Fruit fly (Drosophila melanogaster) whole organism, pupa: ENCODE data around the gene BOD1.
A peak's percentile ranks its signal among the peaks of the same experiment; 100 is the strongest.

ENCODE experiments used
- CG10348 ChIP-seq: fragments of 200-800 bp; sonication (Bioruptor generic); IDR thresholded peaks from 2 replicates; pipeline ENCODE4 v1.3.6; 2022; ENCODE audit warnings: missing biosample characterization, missing genetic modification characterization
- CG12605 ChIP-seq: fragments of 200-800 bp; sonication (Bioruptor generic); IDR thresholded peaks from 2 replicates; pipeline ENCODE4 v1.3.6; 2022; ENCODE audit warnings: missing biosample characterization, missing genetic modification characterization
- CG13204 ChIP-seq: fragments of 200-800 bp; sonication (Bioruptor generic); optimal IDR thresholded peaks from 2 replicates; lab custom pipeline; 2018; ENCODE audit warnings: missing biosample characterization, mild to moderate bottlenecking, missing genetic modification characterization, moderate library complexity
- CG14655 ChIP-seq: fragments of 200-800 bp; sonication (Bioruptor generic); optimal IDR thresholded peaks from 3 replicates; lab custom pipeline; 2017; ENCODE audit warnings: mild to moderate bottlenecking, missing biosample characterization, missing genetic modification reagents, missing genetic modification characterization
- CG15710 ChIP-seq: fragments of 200-800 bp; sonication (Bioruptor generic); optimal IDR thresholded peaks from 2 replicates; lab custom pipeline; 2018; ENCODE audit warnings: missing biosample characterization, mild to moderate bottlenecking, missing genetic modification characterization, moderate library complexity
- CG17806 ChIP-seq: fragments of 200-800 bp; sonication (Bioruptor generic); optimal IDR thresholded peaks from 2 replicates; lab custom pipeline; 2018; ENCODE audit warnings: missing biosample characterization, mild to moderate bottlenecking, missing genetic modification characterization, moderate library complexity
- CG34367 ChIP-seq: fragments of 200-800 bp; sonication (Bioruptor generic); optimal IDR thresholded peaks from 2 replicates; lab custom pipeline; 2018; ENCODE audit warnings: missing biosample characterization, mild to moderate bottlenecking, missing genetic modification characterization
- CG4496 ChIP-seq: fragments of 200-800 bp; sonication (Bioruptor generic); IDR thresholded peaks from 3 replicates; pipeline ENCODE4 v1.3.6; 2022; ENCODE audit warnings: missing biosample characterization, missing genetic modification characterization
- CG8159 ChIP-seq: fragments of 200-800 bp; sonication (Bioruptor generic); optimal IDR thresholded peaks from 3 replicates; lab custom pipeline; 2018; ENCODE audit warnings: missing biosample characterization, mild to moderate bottlenecking, missing genetic modification characterization, moderate library complexity
- CG8301 ChIP-seq: fragments of 200-800 bp; sonication (Bioruptor generic); optimal IDR thresholded peaks from 2 replicates; lab custom pipeline; 2018; ENCODE audit warnings: missing biosample characterization, mild to moderate bottlenecking, missing genetic modification characterization
- CG9948 ChIP-seq: fragments of 200-800 bp; sonication (Bioruptor generic); optimal IDR thresholded peaks from 2 replicates; lab custom pipeline; 2018; ENCODE audit warnings: missing biosample characterization, mild to moderate bottlenecking, missing genetic modification characterization, moderate library complexity
- D1 ChIP-seq: fragments of 200-800 bp; sonication (Bioruptor generic); optimal IDR thresholded peaks from 2 replicates; lab custom pipeline; 2018; ENCODE audit warnings: missing biosample characterization, mild to moderate bottlenecking, missing genetic modification characterization, moderate library complexity
- EcR ChIP-seq: fragments of 200-800 bp; sonication (Bioruptor generic); optimal IDR thresholded peaks from 3 replicates; lab custom pipeline; 2019; ENCODE audit warnings: missing biosample characterization, missing genetic modification characterization, mild to moderate bottlenecking, moderate library complexity, missing genetic modification reagents
- Ets98B ChIP-seq: fragments of 200-800 bp; sonication (Bioruptor generic); IDR thresholded peaks from 2 replicates; pipeline ENCODE4 v1.3.6; 2022; ENCODE audit warnings: missing biosample characterization, missing genetic modification characterization
- Pif1A ChIP-seq: fragments of 200-800 bp; sonication (Bioruptor generic); optimal IDR thresholded peaks from 3 replicates; lab custom pipeline; 2016; ENCODE audit warnings: missing biosample characterization, missing genetic modification characterization
- Pif1B ChIP-seq: fragments of 200-800 bp; sonication (Bioruptor generic); optimal IDR thresholded peaks from 3 replicates; lab custom pipeline; 2016; ENCODE audit warnings: missing biosample characterization, missing genetic modification characterization
- Snoo ChIP-seq: fragments of 200-800 bp; sonication (Bioruptor generic); optimal IDR thresholded peaks from 3 replicates; lab custom pipeline; 2017; ENCODE audit warnings: missing biosample characterization, mild to moderate bottlenecking, missing genetic modification characterization, inconsistent platforms
- fd96Ca ChIP-seq: fragments of 200-800 bp; sonication (Bioruptor generic); IDR thresholded peaks from 3 replicates; pipeline ENCODE4 v1.3.6; 2022; ENCODE audit warnings: missing biosample characterization, missing genetic modification characterization
- gl ChIP-seq: fragments of 200-800 bp; sonication (Bioruptor generic); optimal IDR thresholded peaks from 2 replicates; lab custom pipeline; 2018; ENCODE audit warnings: missing biosample characterization, mild to moderate bottlenecking, missing genetic modification characterization
- rn ChIP-seq: fragments of 200-800 bp; sonication (Bioruptor generic); IDR thresholded peaks from 2 replicates; pipeline ENCODE4 v1.3.6; 2022; ENCODE audit warnings: missing biosample characterization, missing genetic modification characterization

Gene BOD1

DNA sequence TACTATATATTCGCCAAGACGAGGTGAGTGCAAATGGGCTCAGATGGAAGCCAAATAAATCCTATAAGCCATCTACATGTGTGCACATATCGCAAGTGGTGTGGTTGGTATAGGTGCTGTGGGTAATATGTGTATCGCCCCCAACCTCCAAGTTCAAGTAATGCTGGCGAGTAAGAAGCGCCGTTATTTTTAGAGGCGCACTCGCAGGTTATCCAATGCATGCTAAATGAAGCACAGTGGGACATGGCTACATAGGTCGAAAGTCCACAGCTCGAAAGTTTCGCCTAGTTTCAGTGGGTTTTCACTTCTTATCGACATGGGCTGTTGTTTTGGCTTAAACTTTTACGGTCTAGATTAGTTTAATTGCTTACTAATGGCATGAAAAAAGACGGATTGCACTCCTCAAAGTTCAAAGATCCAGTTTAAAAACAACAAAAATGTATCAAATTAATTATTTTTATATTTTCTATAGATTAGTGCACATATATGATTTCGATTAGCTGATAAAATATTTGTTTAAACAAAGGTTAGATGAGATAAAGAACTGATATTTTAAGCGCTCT is 12.0 kb upstream of the BOD1 start:
- TF ChIP-seq fd96Ca (GFP tag; lab: Robert Waterston, UW) (no peak), CG15710 (peak; percentile 10), EcR (GFP tag; lab: Kevin White, UChicago) (peak; percentile 42), CG8301 (tag; lab: Kevin White, UChicago) (peak; percentile 5), rn (GFP tag; lab: Robert Waterston, UW) (0 out of 2 replicates have a peak, but pooled peaks have one; percentile 24), CG8159 (tag; lab: Kevin White, UChicago) (peak; percentile 44), CG14655 (GFP tag; lab: Kevin White, UChicago) (peak; percentile 42), CG4496 (peak; percentile 6; the same call in 1 of the 3 replicates), CG9948 (no peak)

DNA sequence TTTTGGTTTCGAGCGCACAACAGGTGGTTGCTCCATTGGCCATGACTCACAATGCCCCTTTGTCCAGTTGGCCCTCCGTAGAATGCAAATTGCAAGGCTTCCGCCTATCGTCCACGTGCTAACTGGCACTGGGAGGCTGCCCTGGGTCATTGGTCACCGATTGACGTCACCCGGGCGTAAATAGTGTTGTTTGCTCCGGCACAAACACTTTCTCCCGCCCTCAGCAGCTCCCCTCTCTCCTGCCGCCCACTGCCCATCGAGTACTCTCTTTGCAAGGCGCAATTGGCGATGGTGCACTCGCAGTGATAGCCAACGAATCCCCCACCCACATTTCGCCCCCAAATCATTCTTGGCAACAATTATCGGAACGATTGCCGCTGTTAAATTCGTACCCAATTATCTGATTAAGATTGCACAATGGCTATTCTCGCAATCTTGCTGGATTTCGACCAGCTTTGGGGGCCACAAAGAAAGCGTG is 11.3 kb upstream of the BOD1 start:
- no peak for TF ChIP-seq Snoo (tag; lab: Kevin White, UChicago)
- peak; percentile 62 for TF ChIP-seq EcR (GFP tag; lab: Kevin White, UChicago)

DNA sequence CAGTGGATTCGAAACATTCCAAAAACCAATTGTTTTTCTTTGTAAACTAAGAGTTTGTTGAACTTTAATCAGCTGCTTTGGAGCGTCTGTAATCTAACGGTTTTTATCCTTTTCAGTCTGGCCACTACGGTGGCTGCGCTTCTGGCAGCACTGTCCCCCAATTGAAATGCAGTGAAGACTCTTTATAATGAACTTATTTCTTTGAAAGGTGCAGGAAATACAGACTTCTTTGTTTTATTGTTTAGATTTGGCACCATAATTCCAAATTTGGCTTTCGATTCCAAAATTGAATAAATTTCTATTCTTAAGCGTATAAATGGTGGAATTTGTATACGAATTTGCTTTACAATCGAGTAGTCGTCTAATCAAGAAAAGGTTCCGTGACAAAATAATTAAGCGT is 9.9 kb upstream of the BOD1 start, which contains the start of gene nenya:
nenya (minus strand) TSS at position 35 of the 400 bp plus-strand sequence.
- peak; percentile 60 for TF ChIP-seq EcR (GFP tag; lab: Kevin White, UChicago)
- TF ChIP-seq CG34367 (tag; lab: Kevin White, UChicago), result no peak
- no peak; the same call in 1 of the 2 replicates for TF ChIP-seq CG12605 (GFP tag; lab: Robert Waterston, UW)

DNA sequence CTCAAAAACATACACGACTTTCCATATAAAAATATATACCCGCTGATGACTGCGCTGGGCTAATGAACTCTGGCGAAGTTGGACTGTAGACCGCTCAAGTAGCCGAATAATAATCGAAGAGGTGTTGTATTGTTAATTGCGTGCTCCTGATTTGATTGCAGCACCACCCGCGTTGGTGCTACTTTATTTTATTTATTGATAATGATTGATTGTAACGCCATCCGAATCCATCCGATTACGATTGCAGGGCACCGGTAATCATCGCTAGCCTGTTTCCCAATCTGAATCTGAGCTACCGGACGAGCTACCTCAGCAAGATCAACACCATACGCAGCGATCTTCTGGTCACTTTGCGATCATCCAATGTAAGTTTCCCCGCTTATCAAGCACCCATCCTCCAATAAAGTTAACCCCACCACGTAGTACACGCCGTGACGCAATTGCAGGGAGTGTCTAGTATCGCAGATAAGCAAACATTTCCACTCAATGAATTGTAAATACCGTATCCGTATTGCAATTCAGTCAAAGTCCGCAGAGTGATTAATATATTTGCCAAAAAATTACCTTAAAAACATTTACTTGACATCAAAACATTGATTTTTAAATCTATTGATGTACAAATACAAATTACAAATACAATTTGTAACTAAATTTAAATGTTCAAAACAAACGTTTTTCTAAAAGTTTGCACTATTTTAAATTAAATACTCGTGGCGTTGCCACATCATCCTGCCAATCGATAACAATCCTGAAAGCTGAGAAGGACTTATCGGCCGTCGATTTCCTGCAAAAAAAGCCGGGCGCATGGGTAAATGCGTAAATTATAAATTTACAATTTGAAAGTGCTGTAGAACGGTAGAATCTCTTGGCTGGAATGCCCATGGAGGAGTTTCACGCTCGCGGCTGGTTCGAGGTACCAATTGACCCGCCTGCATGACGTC is 8.8 kb upstream of the BOD1 start:
- TF ChIP-seq CG9948 (no peak), CG4496 (0 out of 3 replicates have a peak, but pooled peaks have one; percentile 18), CG13204 (no peak), rn (GFP tag; lab: Robert Waterston, UW) (no peak), CG12605 (GFP tag; lab: Robert Waterston, UW) (no peak), CG8301 (tag; lab: Kevin White, UChicago) (no peak), EcR (GFP tag; lab: Kevin White, UChicago) (peak; percentile 58), gl (tag; lab: Kevin White, UChicago) (peak; percentile 17)

DNA sequence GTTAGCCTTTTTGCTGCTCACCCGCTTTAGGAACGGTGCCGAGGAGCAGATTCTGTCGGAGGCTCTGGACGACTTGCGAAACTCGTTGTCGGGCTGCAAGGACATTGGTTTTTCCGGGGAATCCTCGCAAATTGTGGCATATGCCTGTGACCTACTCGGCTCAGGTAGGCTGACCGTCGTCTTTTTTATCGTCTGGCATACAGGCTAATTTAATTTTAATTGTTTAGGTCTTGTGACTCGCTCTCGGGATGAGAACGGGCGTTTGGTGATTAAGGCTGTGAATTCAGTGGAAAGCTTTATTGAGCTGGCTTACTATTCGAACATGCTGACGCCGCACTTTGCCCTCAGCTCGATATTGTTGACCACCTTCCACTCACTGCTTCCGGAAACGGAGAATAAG is 6.6 kb upstream of the BOD1 start:
- TF ChIP-seq CG17806 (no peak), CG13204 (no peak), CG8301 (tag; lab: Kevin White, UChicago) (no peak), CG14655 (GFP tag; lab: Kevin White, UChicago) (no peak), fd96Ca (GFP tag; lab: Robert Waterston, UW) (no peak), Pif1A (GFP tag; lab: Kevin White, UChicago) (no peak), CG34367 (tag; lab: Kevin White, UChicago) (no peak), CG4496 (no peak), EcR (GFP tag; lab: Kevin White, UChicago) (no peak), Ets98B (GFP tag; lab: Robert Waterston, UW) (no peak), CG12605 (GFP tag; lab: Robert Waterston, UW) (no peak), Pif1B (GFP tag; lab: Kevin White, UChicago) (no peak), CG9948 (no peak), rn (GFP tag; lab: Robert Waterston, UW) (no peak), CG8159 (tag; lab: Kevin White, UChicago) (no peak), CG15710 (no peak), CG10348 (no peak)

DNA sequence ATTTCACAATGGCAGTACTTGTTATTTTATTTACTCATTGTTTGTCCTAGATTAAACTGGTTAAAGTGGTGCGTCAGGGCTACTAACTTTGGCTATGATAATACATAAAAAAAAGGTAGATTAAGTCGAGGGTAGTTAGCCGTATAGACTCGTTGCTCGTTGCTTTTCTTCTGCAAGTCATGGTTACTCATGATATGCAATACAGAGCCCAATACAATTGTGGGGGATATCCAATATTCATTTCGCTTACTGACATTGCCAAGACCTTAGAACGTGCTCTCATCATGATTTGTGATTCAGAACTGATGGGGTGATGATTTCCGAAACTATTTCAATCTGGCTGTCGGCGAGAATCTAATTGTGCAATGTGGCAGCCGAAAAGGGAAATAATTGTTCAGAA is 7.4 kb downstream of the BOD1 start:
- no peak for TF ChIP-seq CG10348
- no peak for TF ChIP-seq D1 (tag; lab: Kevin White, UChicago)
- no peak for TF ChIP-seq CG17806
- TF ChIP-seq CG8301 (tag; lab: Kevin White, UChicago), result no peak
- no peak for TF ChIP-seq CG34367 (tag; lab: Kevin White, UChicago)
- TF ChIP-seq CG9948, result no peak

DNA sequence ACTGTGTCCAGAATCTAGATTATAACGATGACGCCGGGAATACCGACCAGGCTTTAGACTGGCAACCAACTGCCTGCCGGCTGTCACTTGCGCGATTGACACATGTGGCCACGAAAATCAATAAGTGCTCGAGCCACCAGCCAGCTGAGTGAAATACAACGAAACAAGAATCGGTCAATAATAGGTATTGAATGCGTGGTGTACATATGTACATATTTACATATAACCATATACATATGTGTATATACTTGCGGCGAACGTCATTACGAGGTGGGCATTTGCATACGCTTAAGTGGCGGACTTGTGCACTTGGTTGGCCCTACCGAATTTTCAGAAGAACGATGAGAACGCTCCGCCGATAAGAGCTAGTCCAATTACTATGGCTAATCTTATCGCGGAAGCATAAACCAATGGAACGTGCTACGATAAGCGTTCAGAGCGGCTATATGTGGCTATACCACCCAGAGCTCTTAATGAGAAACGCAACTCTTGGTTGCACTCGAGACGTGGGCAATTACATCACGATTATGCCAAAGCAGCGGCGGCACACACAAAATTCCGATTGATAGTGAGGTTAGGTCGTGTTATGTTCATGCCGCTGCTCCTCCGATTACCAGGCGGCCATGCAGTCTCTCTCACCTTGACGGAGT is 8.6 kb downstream of the BOD1 start:
- TF ChIP-seq Pif1B (GFP tag; lab: Kevin White, UChicago) (no peak), CG14655 (GFP tag; lab: Kevin White, UChicago) (no peak), CG10348 (no peak), CG13204 (no peak), fd96Ca (GFP tag; lab: Robert Waterston, UW) (no peak), CG8301 (tag; lab: Kevin White, UChicago) (no peak), CG4496 (no peak), CG9948 (no peak), CG17806 (no peak), CG15710 (no peak)
